Worm (Caenorhabditis elegans): ENCODE results near the gene hmg-4.

The hmg-4 gene

DNA sequence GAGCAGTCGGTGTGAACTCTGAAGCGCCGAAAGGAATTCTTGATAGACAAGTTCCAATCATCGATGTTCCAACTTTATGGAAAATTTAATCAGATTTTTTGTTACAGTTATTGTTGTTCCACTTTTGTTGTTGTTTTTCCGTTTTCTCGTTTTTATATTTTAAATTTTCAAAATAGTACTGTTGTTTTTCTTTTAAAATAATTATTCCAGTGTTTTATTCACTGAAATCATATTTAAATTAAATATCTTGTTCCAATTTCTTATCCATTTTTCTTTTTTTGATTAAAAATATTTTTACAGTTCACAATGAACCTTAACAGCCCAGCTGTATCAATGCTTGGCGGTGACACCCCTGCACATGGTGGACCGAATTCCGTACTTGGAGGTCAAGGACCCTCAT, 2.3 kb upstream of the hmg-4 start, which contains the start of gene tbp-1:
Gene tbp-1, plus strand, starts transcription at position 301 of the 400 bp plus-strand sequence.
- TF ChIP-seq ceh-39 (tag; optimal IDR thresholded peaks at IDR 0.05), result no peak
- no peak for TF ChIP-seq snpc-4 (tag; optimal IDR thresholded peaks at IDR 0.05)
- TF ChIP-seq elt-3 (tag; optimal IDR thresholded peaks at IDR 0.05), result no peak
- no peak for TF ChIP-seq ces-1 (GFP tag; optimal IDR thresholded peaks at IDR 0.05)
- TF ChIP-seq mls-2 (tag; optimal IDR thresholded peaks at IDR 0.05), result no peak
- TF ChIP-seq elt-1 (tag; optimal IDR thresholded peaks at IDR 0.05; ENCODE audit: borderline replicate concordance, insufficient read depth), result no peak
- TF ChIP-seq unc-62 (GFP tag; optimal IDR thresholded peaks at IDR 0.05), result no peak
- TF ChIP-seq mep-1 (tag; optimal IDR thresholded peaks at IDR 0.05), result no peak
- TF ChIP-seq blmp-1 (tag; optimal IDR thresholded peaks at IDR 0.05), result no peak
- no peak for TF ChIP-seq nhr-2 (tag; optimal IDR thresholded peaks at IDR 0.05)
- no peak for TF ChIP-seq lsy-2 (tag; optimal IDR thresholded peaks at IDR 0.05)
- TF ChIP-seq pha-4 (tag; optimal IDR thresholded peaks at IDR 0.05), result no peak
- TF ChIP-seq unc-120 (tag; optimal IDR thresholded peaks at IDR 0.05; ENCODE audit: poor library complexity, severe bottlenecking), result no peak
- no peak for TF ChIP-seq nhr-76 (tag; optimal IDR thresholded peaks at IDR 0.05)
- TF ChIP-seq M03D4.4 (tag; optimal IDR thresholded peaks at IDR 0.05), result no peak

DNA sequence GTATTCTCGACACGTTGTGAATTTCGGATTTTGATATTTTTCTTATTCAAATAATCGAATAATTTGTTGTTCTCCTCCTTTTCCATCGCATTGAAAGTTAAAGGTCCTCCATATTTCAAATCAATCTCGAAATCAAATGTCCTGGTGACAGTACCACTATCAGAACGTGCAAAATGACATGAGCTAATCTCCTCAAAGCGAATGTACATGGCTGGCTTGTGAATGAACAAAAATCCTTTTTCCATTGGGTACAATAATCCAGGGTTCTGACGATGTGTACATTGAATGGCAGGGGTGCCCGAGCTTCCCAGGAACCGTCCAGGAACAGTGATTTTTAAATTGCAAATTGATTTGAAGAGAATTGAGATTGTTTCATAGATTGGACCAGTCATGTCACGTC, 1.3 kb downstream of the hmg-4 start:
- TF ChIP-seq ceh-83 (GFP tag; optimal IDR thresholded peaks at IDR 0.05), result no peak
- TF ChIP-seq mab-5 (tag; optimal IDR thresholded peaks at IDR 0.05), result no peak
- no peak for TF ChIP-seq mls-2 (tag; optimal IDR thresholded peaks at IDR 0.05)
- TF ChIP-seq zip-8 (tag; optimal IDR thresholded peaks at IDR 0.05), result no peak
- no peak for TF ChIP-seq nhr-28 (tag; optimal IDR thresholded peaks at IDR 0.05)
- TF ChIP-seq lsy-2 (tag; optimal IDR thresholded peaks at IDR 0.05), result no peak
- TF ChIP-seq ham-2 (GFP tag; optimal IDR thresholded peaks at IDR 0.05), result no peak
- TF ChIP-seq ztf-11 (tag; optimal IDR thresholded peaks at IDR 0.05), result no peak

DNA sequence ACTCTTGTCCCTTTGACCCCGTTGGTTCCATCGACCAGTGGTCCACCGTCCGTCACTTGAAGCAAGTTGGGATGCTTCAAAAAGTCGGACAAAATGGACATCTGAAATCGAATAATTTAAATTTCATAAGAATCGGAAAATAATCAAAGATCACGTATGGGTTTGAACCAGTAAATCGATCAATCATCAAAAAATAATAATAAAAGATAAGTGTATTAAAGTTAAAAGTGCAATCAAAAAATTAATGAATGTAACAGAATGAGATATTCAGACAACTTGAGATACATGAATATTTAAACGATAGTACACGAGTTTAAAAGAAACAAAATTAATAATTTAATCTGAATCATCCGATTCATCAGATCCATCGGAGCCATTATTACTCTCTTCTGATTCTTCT, 2.5 kb downstream of the hmg-4 start, which contains the start of gene T20B12.7:
Gene T20B12.7, minus strand, starts transcription at position 101 of the 400 bp plus-strand sequence.
- TF ChIP-seq flh-1 (GFP tag; optimal IDR thresholded peaks at IDR 0.05) (no peak), ceh-43 (GFP tag; optimal IDR thresholded peaks at IDR 0.05) (no peak), sptf-1 (tag; optimal IDR thresholded peaks at IDR 0.05) (no peak), ham-2 (GFP tag; optimal IDR thresholded peaks at IDR 0.05) (no peak), ceh-83 (GFP tag; optimal IDR thresholded peaks at IDR 0.05) (no peak), nhr-28 (tag; optimal IDR thresholded peaks at IDR 0.05) (no peak), unc-120 (tag; optimal IDR thresholded peaks at IDR 0.05; ENCODE audit: poor library complexity, severe bottlenecking) (no peak), cnd-1 (tag; optimal IDR thresholded peaks at IDR 0.05) (no peak), nhr-2 (tag; optimal IDR thresholded peaks at IDR 0.05) (no peak), blmp-1 (tag; optimal IDR thresholded peaks at IDR 0.05) (no peak), tbx-8 (GFP tag; optimal IDR thresholded peaks at IDR 0.05) (no peak), elt-1 (tag; optimal IDR thresholded peaks at IDR 0.05; ENCODE audit: borderline replicate concordance, insufficient read depth) (no peak)

DNA sequence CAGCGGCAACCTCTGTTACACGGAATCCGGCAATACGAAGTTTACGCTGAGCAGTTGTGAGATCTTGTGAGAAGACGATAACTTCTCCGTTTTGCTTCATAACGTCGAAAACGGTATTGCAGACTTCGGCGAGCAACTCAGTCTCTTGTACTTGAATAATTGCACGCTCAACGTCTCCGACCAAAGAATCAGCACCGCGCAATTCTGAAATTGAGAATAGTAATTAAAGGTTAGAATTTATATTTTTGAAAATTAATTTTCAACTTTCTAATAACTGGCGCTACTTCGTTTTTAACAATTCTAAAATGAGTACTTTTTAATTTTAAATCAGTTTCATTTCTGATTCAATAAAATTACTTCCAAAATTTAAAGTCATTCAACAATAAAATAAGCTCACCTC, 2.9 kb downstream of the hmg-4 start:
- TF ChIP-seq elt-1 (tag; optimal IDR thresholded peaks at IDR 0.05; ENCODE audit: borderline replicate concordance, insufficient read depth) (no peak), pha-4 (tag; optimal IDR thresholded peaks at IDR 0.05) (no peak), ceh-39 (tag; optimal IDR thresholded peaks at IDR 0.05) (no peak), ces-1 (GFP tag; optimal IDR thresholded peaks at IDR 0.05) (no peak), ceh-83 (GFP tag; optimal IDR thresholded peaks at IDR 0.05) (no peak), nhr-28 (tag; optimal IDR thresholded peaks at IDR 0.05) (no peak), tbx-8 (GFP tag; optimal IDR thresholded peaks at IDR 0.05) (no peak), mab-5 (tag; optimal IDR thresholded peaks at IDR 0.05) (no peak), hlh-1 (tag; optimal IDR thresholded peaks at IDR 0.05) (no peak), elt-3 (tag; optimal IDR thresholded peaks at IDR 0.05) (no peak), unc-120 (tag; optimal IDR thresholded peaks at IDR 0.05; ENCODE audit: poor library complexity, severe bottlenecking) (no peak), flh-1 (GFP tag; optimal IDR thresholded peaks at IDR 0.05) (no peak), nhr-237 (tag; optimal IDR thresholded peaks at IDR 0.05) (no peak), zip-8 (tag; optimal IDR thresholded peaks at IDR 0.05) (no peak), nhr-76 (tag; optimal IDR thresholded peaks at IDR 0.05) (no peak), cnd-1 (tag; optimal IDR thresholded peaks at IDR 0.05) (no peak)

DNA sequence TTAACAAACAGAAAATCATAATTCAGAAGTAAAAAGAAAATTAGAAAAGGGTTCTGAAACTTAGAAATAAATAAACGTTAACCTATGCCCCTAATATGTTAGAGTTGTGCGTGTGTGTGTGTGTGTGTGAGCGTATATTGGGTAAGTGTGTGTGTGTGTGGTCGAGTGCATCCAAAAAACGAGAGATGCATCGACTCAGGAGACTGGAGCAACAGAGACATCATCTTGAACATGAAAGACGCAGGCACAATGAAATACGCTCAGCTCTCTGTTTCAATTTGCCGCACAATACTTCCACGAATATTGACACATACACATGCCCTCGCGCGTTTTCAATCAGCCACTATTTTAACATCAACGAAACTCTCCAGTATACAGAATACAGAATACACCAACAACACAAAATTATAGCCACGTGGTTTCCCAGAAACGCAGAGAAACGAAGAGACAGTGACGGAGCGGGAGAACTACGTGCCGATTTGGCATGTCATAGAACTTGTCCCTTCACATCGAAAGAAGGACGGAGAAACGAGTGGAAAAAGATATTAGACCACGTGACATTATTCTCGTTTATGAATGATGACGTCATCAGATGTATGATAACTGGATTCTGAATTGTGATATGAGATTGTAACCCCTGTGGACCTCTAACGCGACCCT, 5.1 kb downstream of the hmg-4 start:
- no peak for TF ChIP-seq flh-1 (GFP tag; optimal IDR thresholded peaks at IDR 0.05)
- TF ChIP-seq blmp-1 (tag; optimal IDR thresholded peaks at IDR 0.05), result no peak
- TF ChIP-seq unc-120 (tag; optimal IDR thresholded peaks at IDR 0.05; ENCODE audit: poor library complexity, severe bottlenecking), result no peak
- no peak for TF ChIP-seq mab-5 (tag; optimal IDR thresholded peaks at IDR 0.05)
- peak; percentile 47 for TF ChIP-seq elt-3 (tag; optimal IDR thresholded peaks at IDR 0.05)
- TF ChIP-seq bed-3 (GFP tag; optimal IDR thresholded peaks at IDR 0.05), result no peak
- TF ChIP-seq zip-8 (tag; optimal IDR thresholded peaks at IDR 0.05), result peak; percentile 78
- TF ChIP-seq M03D4.4 (tag; optimal IDR thresholded peaks at IDR 0.05), result no peak
- no peak for TF ChIP-seq lin-32 (GFP tag; optimal IDR thresholded peaks at IDR 0.05)
- TF ChIP-seq elt-1 (tag; optimal IDR thresholded peaks at IDR 0.05; ENCODE audit: borderline replicate concordance, insufficient read depth), result no peak
- TF ChIP-seq snpc-4 (tag; optimal IDR thresholded peaks at IDR 0.05), result no peak
- no peak for TF ChIP-seq cnd-1 (tag; optimal IDR thresholded peaks at IDR 0.05)
- no peak for TF ChIP-seq nhr-76 (tag; optimal IDR thresholded peaks at IDR 0.05)
- TF ChIP-seq tbx-8 (GFP tag; optimal IDR thresholded peaks at IDR 0.05), result no peak
- TF ChIP-seq nhr-28 (tag; optimal IDR thresholded peaks at IDR 0.05), result no peak
- peak; percentile 51 for TF ChIP-seq unc-62 (GFP tag; optimal IDR thresholded peaks at IDR 0.05)
- TF ChIP-seq ceh-39 (tag; optimal IDR thresholded peaks at IDR 0.05), result no peak
- peak; percentile 38 for TF ChIP-seq drap-1 (GFP tag; optimal IDR thresholded peaks at IDR 0.05)
- peak; percentile 15 for TF ChIP-seq lin-13 (tag; optimal IDR thresholded peaks at IDR 0.05)
- TF ChIP-seq mls-2 (tag; optimal IDR thresholded peaks at IDR 0.05), result peak; percentile 22
- no peak for TF ChIP-seq nhr-12 (tag; optimal IDR thresholded peaks at IDR 0.05)
- TF ChIP-seq hlh-1 (tag; optimal IDR thresholded peaks at IDR 0.05), result peak; percentile 19
- TF ChIP-seq ham-2 (GFP tag; optimal IDR thresholded peaks at IDR 0.05), result no peak
- peak; percentile 12 for TF ChIP-seq sptf-1 (tag; optimal IDR thresholded peaks at IDR 0.05)
- no peak for TF ChIP-seq mep-1 (tag; optimal IDR thresholded peaks at IDR 0.05)
- TF ChIP-seq ceh-43 (GFP tag; optimal IDR thresholded peaks at IDR 0.05), result no peak
- no peak for TF ChIP-seq ceh-83 (GFP tag; optimal IDR thresholded peaks at IDR 0.05)
- no peak for TF ChIP-seq ces-1 (GFP tag; optimal IDR thresholded peaks at IDR 0.05)
- no peak for TF ChIP-seq lsy-2 (tag; optimal IDR thresholded peaks at IDR 0.05)
- TF ChIP-seq nhr-2 (tag; optimal IDR thresholded peaks at IDR 0.05), result peak; percentile 35
- peak; percentile 56 for TF ChIP-seq nhr-237 (tag; optimal IDR thresholded peaks at IDR 0.05)
- TF ChIP-seq ztf-11 (tag; optimal IDR thresholded peaks at IDR 0.05), result no peak
- peak; percentile 66 for TF ChIP-seq pha-4 (tag; optimal IDR thresholded peaks at IDR 0.05)

All from whole organism, mixed stage, embryonic.